Fruit fly (Drosophila melanogaster): Measurements from ENCODE around the gene Brd8.

DNA sequence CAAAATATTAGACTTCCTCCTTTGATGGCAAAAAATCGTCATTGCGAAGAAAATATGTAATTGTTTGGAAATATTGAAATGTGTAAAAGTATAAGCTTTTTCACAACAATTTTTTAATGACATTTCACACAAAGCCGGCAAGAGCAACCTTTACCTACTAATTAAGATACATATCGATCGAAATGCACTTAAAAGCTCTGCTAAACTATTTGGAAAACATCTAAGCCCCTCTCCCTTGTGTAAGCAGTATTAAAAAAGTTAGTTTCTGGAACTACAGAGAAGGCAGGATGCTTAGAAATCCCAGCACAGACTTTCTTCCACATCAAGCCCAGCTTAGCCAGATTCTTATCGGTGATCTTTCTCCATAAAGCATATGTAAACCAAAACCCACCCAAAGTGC lies 19.3 kb upstream of the Brd8 start, which contains the start of gene Cyt-c1L:
- TF ChIP-seq CG8478 (optimal IDR thresholded peaks at IDR 0.05) (no peak), CTCF (optimal IDR thresholded peaks at IDR 0.05) (no peak)
